Fruit fly (Drosophila melanogaster) whole organism, pupa: Measurements from ENCODE around the gene Polr3E.
A peak's percentile ranks its signal among the peaks of the same experiment; 100 is the strongest.

ENCODE experiments used
- CG12605 ChIP-seq: fragments of 200-800 bp; sonication (Bioruptor generic); IDR thresholded peaks from 2 replicates; pipeline ENCODE4 v1.3.6; 2022; ENCODE audit warnings: missing biosample characterization, missing genetic modification characterization
- CG14655 ChIP-seq: fragments of 200-800 bp; sonication (Bioruptor generic); optimal IDR thresholded peaks from 3 replicates; lab custom pipeline; 2017; ENCODE audit warnings: mild to moderate bottlenecking, missing biosample characterization, missing genetic modification reagents, missing genetic modification characterization
- CG15710 ChIP-seq: fragments of 200-800 bp; sonication (Bioruptor generic); optimal IDR thresholded peaks from 2 replicates; lab custom pipeline; 2018; ENCODE audit warnings: missing biosample characterization, mild to moderate bottlenecking, missing genetic modification characterization, moderate library complexity
- CG4496 ChIP-seq: fragments of 200-800 bp; sonication (Bioruptor generic); IDR thresholded peaks from 3 replicates; pipeline ENCODE4 v1.3.6; 2022; ENCODE audit warnings: missing biosample characterization, missing genetic modification characterization
- CG8301 ChIP-seq: fragments of 200-800 bp; sonication (Bioruptor generic); optimal IDR thresholded peaks from 2 replicates; lab custom pipeline; 2018; ENCODE audit warnings: missing biosample characterization, mild to moderate bottlenecking, missing genetic modification characterization
- CG9948 ChIP-seq: fragments of 200-800 bp; sonication (Bioruptor generic); optimal IDR thresholded peaks from 2 replicates; lab custom pipeline; 2018; ENCODE audit warnings: missing biosample characterization, mild to moderate bottlenecking, missing genetic modification characterization, moderate library complexity
- fd96Ca ChIP-seq: fragments of 200-800 bp; sonication (Bioruptor generic); IDR thresholded peaks from 3 replicates; pipeline ENCODE4 v1.3.6; 2022; ENCODE audit warnings: missing biosample characterization, missing genetic modification characterization

DNA sequence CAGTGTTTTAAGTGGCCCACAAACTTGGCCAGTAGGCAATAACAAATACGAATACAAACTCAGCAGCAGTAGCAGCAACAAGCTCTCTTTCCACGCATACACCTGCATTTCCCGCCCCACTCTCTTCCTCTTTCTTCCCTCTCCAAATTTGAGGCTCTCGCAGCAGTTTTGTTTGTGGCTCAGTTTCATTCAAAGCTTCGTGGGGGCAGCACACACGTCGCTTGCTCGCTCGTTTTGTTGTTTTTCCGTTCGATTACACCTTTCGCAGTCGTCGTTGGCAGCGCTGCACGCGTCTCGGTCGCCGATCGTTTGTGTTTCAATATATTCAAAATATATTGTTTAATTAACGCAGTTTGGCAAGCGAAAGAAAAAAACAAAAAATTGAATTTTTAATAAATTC is 27.0 kb downstream of the Polr3E start:
- TF ChIP-seq CG12605 (GFP tag; lab: Robert Waterston, UW) = peak; percentile 63; the same call in 1 of the 2 replicates
- TF ChIP-seq fd96Ca (GFP tag; lab: Robert Waterston, UW) = peak; percentile 48; the same call in 1 of the 3 replicates
- TF ChIP-seq CG9948 (tag; lab: Kevin White, UChicago) = no peak
- no peak for TF ChIP-seq CG8301 (tag; lab: Kevin White, UChicago)
- TF ChIP-seq CG4496 (GFP tag; lab: Robert Waterston, UW) = peak; percentile 67
- TF ChIP-seq CG14655 = no peak
- TF ChIP-seq CG15710 (tag; lab: Kevin White, UChicago) = peak; percentile 19
